Fruit fly (Drosophila melanogaster) whole organism, embryonic: ENCODE data around the gene Ns4.
A peak's percentile ranks its signal among the peaks of the same experiment; 100 is the strongest.

Experiments
- B-H1 ChIP-seq: fragments of 200-800 bp; sonication (Bioruptor generic); IDR thresholded peaks from 3 replicates; pipeline ENCODE4 v1.3.6; 2022; ENCODE audit warnings: missing biosample characterization, missing genetic modification characterization
- Blimp-1 ChIP-seq: fragments of 200-800 bp; sonication (Bioruptor generic); optimal IDR thresholded peaks from 3 replicates; lab custom pipeline; 2018; ENCODE audit warnings: missing biosample characterization, missing genetic modification characterization, mild to moderate bottlenecking, moderate library complexity, missing genetic modification reagents
- CG13775 ChIP-seq: fragments of 200-800 bp; sonication (Bioruptor generic); optimal IDR thresholded peaks from 3 replicates; lab custom pipeline; 2017; ENCODE audit warnings: missing biosample characterization, mild to moderate bottlenecking, missing genetic modification characterization
- CG15073 ChIP-seq: fragments of 200-800 bp; sonication (Bioruptor generic); optimal IDR thresholded peaks from 2 replicates; lab custom pipeline; 2016; ENCODE audit warnings: missing biosample characterization, missing genetic modification characterization
- CG1529 ChIP-seq: fragments of 200-800 bp; sonication (Bioruptor generic); optimal IDR thresholded peaks from 3 replicates; lab custom pipeline; 2018; ENCODE audit warnings: missing biosample characterization, missing genetic modification characterization
- CG1602 ChIP-seq: fragments of 200-800 bp; sonication (Bioruptor generic); optimal IDR thresholded peaks from 3 replicates; lab custom pipeline; 2016; ENCODE audit warnings: missing biosample characterization, missing genetic modification characterization
- CG17186 ChIP-seq: fragments of 200-800 bp; sonication (Bioruptor generic); optimal IDR thresholded peaks from 3 replicates; lab custom pipeline; 2017; ENCODE audit warnings: missing biosample characterization, missing genetic modification reagents, missing genetic modification characterization
- CG17568 ChIP-seq: fragments of 200-800 bp; sonication (Bioruptor generic); optimal IDR thresholded peaks from 2 replicates; lab custom pipeline; 2018; ENCODE audit warnings: missing biosample characterization, mild to moderate bottlenecking, missing genetic modification characterization, moderate library complexity
- CG3163 ChIP-seq: fragments of 200-800 bp; sonication (Bioruptor generic); optimal IDR thresholded peaks from 3 replicates; lab custom pipeline; 2016; ENCODE audit warnings: missing biosample characterization, missing genetic modification characterization
- CG32767 ChIP-seq: fragments of 200-800 bp; sonication (Bioruptor generic); IDR thresholded peaks from 2 replicates; pipeline ENCODE4 v1.3.6; 2022; ENCODE audit warnings: missing biosample characterization, missing genetic modification characterization
- CG3847 ChIP-seq: fragments of 200-800 bp; sonication (Bioruptor generic); IDR thresholded peaks from 2 replicates; pipeline ENCODE4 v1.3.6; 2022; ENCODE audit warnings: missing biosample characterization, missing genetic modification characterization
- CG4282 ChIP-seq: fragments of 200-800 bp; sonication (Bioruptor generic); optimal IDR thresholded peaks from 2 replicates; lab custom pipeline; 2016; ENCODE audit warnings: missing biosample characterization, missing genetic modification characterization
- CG4360 ChIP-seq: fragments of 200-800 bp; sonication (Bioruptor generic); IDR thresholded peaks from 2 replicates; pipeline ENCODE4 v1.3.6; 2022; ENCODE audit warnings: missing biosample characterization, missing genetic modification characterization
- CG7987 ChIP-seq: fragments of 200-800 bp; sonication (Bioruptor generic); optimal IDR thresholded peaks from 2 replicates; lab custom pipeline; 2018; ENCODE audit warnings: missing biosample characterization, mild to moderate bottlenecking, missing genetic modification characterization, moderate library complexity
- CG8290 ChIP-seq, 3 experiments: fragments of 200-800 bp; sonication (Bioruptor generic); optimal IDR thresholded peaks; 2 replicates each; lab custom pipeline; 2016 to 2019; ENCODE audit warnings: missing biosample characterization in 3 of 3, missing genetic modification characterization in 3 of 3, mild to moderate bottlenecking in 2 of 3, moderate library complexity in 1 of 3
- CG8388 ChIP-seq: fragments of 200-800 bp; sonication (Bioruptor generic); optimal IDR thresholded peaks from 2 replicates; lab custom pipeline; 2019; ENCODE audit warnings: missing biosample characterization, mild to moderate bottlenecking, missing genetic modification characterization, moderate library complexity
- CG8924 ChIP-seq: fragments of 200-800 bp; optimal IDR thresholded peaks from 3 replicates; lab custom pipeline; 2019; ENCODE audit warnings: missing biosample characterization, mild to moderate bottlenecking, missing genetic modification characterization, moderate library complexity
- Dll ChIP-seq: fragments of 200-800 bp; sonication (Bioruptor generic); IDR thresholded peaks from 4 replicates; pipeline ENCODE4 v1.3.6; 2022; ENCODE audit warnings: missing biosample characterization, missing genetic modification characterization; ENCODE audit not compliant: partially characterized antibody
- Doc3 ChIP-seq: fragments of 200-800 bp; sonication (Bioruptor generic); IDR thresholded peaks from 3 replicates; pipeline ENCODE4 v1.3.6; 2022; ENCODE audit warnings: missing biosample characterization, missing genetic modification characterization; ENCODE audit not compliant: partially characterized antibody
- H15 ChIP-seq: fragments of 200-800 bp; sonication (Bioruptor generic); IDR thresholded peaks from 3 replicates; pipeline ENCODE4 v1.3.6; 2022; ENCODE audit warnings: missing biosample characterization, missing genetic modification characterization
- Hmr ChIP-seq: fragments of 200-800 bp; sonication (Bioruptor generic); optimal IDR thresholded peaks from 3 replicates; lab custom pipeline; 2017; ENCODE audit warnings: mild to moderate bottlenecking, missing biosample characterization, missing genetic modification reagents, missing genetic modification characterization
- Hr39 ChIP-seq: fragments of >200 bp; optimal IDR thresholded peaks from 2 replicates; lab custom pipeline; 2017
- Hr78 ChIP-seq, 2 experiments: fragments of 200-800 bp in 1 of 2; fragments of >200 bp in 1 of 2; sonication (Bioruptor generic) in 1 of 2; optimal IDR thresholded peaks; 2 replicates each; lab custom pipeline; 2017 to 2019; ENCODE audit warnings: missing biosample characterization in 2 of 2, missing genetic modification characterization in 2 of 2, mild to moderate bottlenecking in 1 of 2, moderate library complexity in 1 of 2
- Mrtf ChIP-seq: fragments of 200-800 bp; sonication (Bioruptor generic); IDR thresholded peaks from 3 replicates; pipeline ENCODE4 v1.3.6; 2022; ENCODE audit warnings: missing biosample characterization, missing genetic modification characterization
- Opbp ChIP-seq: fragments of 200-800 bp; sonication (Bioruptor generic); IDR thresholded peaks from 3 replicates; pipeline ENCODE4 v1.3.6; 2022; ENCODE audit warnings: missing biosample characterization, missing genetic modification characterization; ENCODE audit not compliant: partially characterized antibody
- Ravus ChIP-seq: fragments of 200-800 bp; sonication (Bioruptor generic); IDR thresholded peaks from 2 replicates; pipeline ENCODE4 v1.3.6; 2022; ENCODE audit warnings: missing biosample characterization, missing genetic modification characterization
- Stat92E ChIP-seq, 3 experiments: fragments of >200 bp in 2 of 3; fragments of 200-800 bp in 1 of 3; sonication (Bioruptor generic) in 1 of 3; optimal IDR thresholded peaks; 2 replicates each; lab custom pipeline; 2017 to 2019; ENCODE audit warnings: missing biosample characterization in 3 of 3, missing genetic modification characterization in 3 of 3, mild to moderate bottlenecking in 1 of 3, moderate library complexity in 1 of 3
- YL-1 ChIP-seq: fragments of 200-800 bp; sonication (Bioruptor generic); optimal IDR thresholded peaks from 3 replicates; lab custom pipeline; 2017; ENCODE audit warnings: missing biosample characterization, mild to moderate bottlenecking, missing genetic modification characterization
- ase ChIP-seq: fragments of 200-800 bp; sonication (Bioruptor generic); IDR thresholded peaks from 3 replicates; pipeline ENCODE4 v1.3.6; 2022; ENCODE audit warnings: missing biosample characterization, missing genetic modification characterization
- ash1 ChIP-seq: fragments of 200-800 bp; sonication (Bioruptor generic); optimal IDR thresholded peaks from 2 replicates; lab custom pipeline; 2018; ENCODE audit warnings: missing biosample characterization, mild to moderate bottlenecking, missing genetic modification characterization
- fd96Cb ChIP-seq: fragments of 200-800 bp; sonication (Bioruptor generic); optimal IDR thresholded peaks from 2 replicates; lab custom pipeline; 2018; ENCODE audit warnings: missing biosample characterization, mild to moderate bottlenecking, missing genetic modification characterization, moderate library complexity
- grau ChIP-seq: fragments of 200-800 bp; optimal IDR thresholded peaks from 3 replicates; lab custom pipeline; 2019; ENCODE audit warnings: missing biosample characterization, mild to moderate bottlenecking, missing genetic modification characterization, moderate library complexity
- gsb ChIP-seq: fragments of 200-800 bp; sonication (Bioruptor generic); IDR thresholded peaks from 2 replicates; pipeline ENCODE4 v1.3.6; 2022; ENCODE audit warnings: missing biosample characterization, missing genetic modification characterization
- lab ChIP-seq: fragments of 200-800 bp; sonication (Bioruptor generic); optimal IDR thresholded peaks from 3 replicates; lab custom pipeline; 2017; ENCODE audit warnings: missing biosample characterization, missing genetic modification characterization, mild to moderate bottlenecking, moderate library complexity, missing genetic modification reagents
- lmd ChIP-seq: fragments of 200-800 bp; sonication (Bioruptor generic); IDR thresholded peaks from 2 replicates; pipeline ENCODE4 v1.3.6; 2022; ENCODE audit warnings: missing biosample characterization, missing genetic modification characterization
- luna ChIP-seq: fragments of 200-800 bp; sonication (Bioruptor generic); optimal IDR thresholded peaks from 2 replicates; lab custom pipeline; 2016; ENCODE audit warnings: missing biosample characterization, missing genetic modification characterization
- mam ChIP-seq: fragments of 200-800 bp; sonication (Bioruptor generic); optimal IDR thresholded peaks from 3 replicates; lab custom pipeline; 2016; ENCODE audit warnings: missing biosample characterization, missing genetic modification characterization
- nmo ChIP-seq: fragments of 200-800 bp; sonication (Bioruptor generic); optimal IDR thresholded peaks from 2 replicates; lab custom pipeline; 2018; ENCODE audit warnings: missing biosample characterization, mild to moderate bottlenecking, missing genetic modification characterization, moderate library complexity
- oc ChIP-seq: fragments of 200-800 bp; sonication (Bioruptor generic); optimal IDR thresholded peaks from 2 replicates; lab custom pipeline; 2018; ENCODE audit warnings: missing biosample characterization, mild to moderate bottlenecking, missing genetic modification characterization, moderate library complexity
- peb ChIP-seq: fragments of 200-800 bp; sonication (Bioruptor generic); IDR thresholded peaks from 2 replicates; pipeline ENCODE4 v1.3.6; 2022; ENCODE audit warnings: missing biosample characterization, missing genetic modification characterization
- pita ChIP-seq: fragments of 200-800 bp; sonication (Bioruptor generic); optimal IDR thresholded peaks from 2 replicates; lab custom pipeline; 2017; ENCODE audit warnings: missing biosample characterization, mild to moderate bottlenecking, missing genetic modification characterization
- rib ChIP-seq: fragments of 200-800 bp; sonication (Bioruptor generic); IDR thresholded peaks from 2 replicates; pipeline ENCODE4 v1.3.6; 2022; ENCODE audit warnings: missing biosample characterization, missing genetic modification characterization
- schlank ChIP-seq: fragments of 200-800 bp; sonication (Bioruptor generic); optimal IDR thresholded peaks from 2 replicates; lab custom pipeline; 2018; ENCODE audit warnings: missing biosample characterization, mild to moderate bottlenecking, missing genetic modification characterization
- sim ChIP-seq: fragments of 200-800 bp; sonication (Bioruptor generic); IDR thresholded peaks from 2 replicates; pipeline ENCODE4 v1.3.6; 2022; ENCODE audit warnings: missing biosample characterization, missing genetic modification characterization
- wor ChIP-seq: fragments of 200-800 bp; sonication (Bioruptor generic); IDR thresholded peaks from 2 replicates; pipeline ENCODE4 v1.3.6; 2022; ENCODE audit warnings: missing biosample characterization, missing genetic modification characterization
- z ChIP-seq: fragments of 200-800 bp; sonication (Bioruptor generic); IDR thresholded peaks from 3 replicates; pipeline ENCODE4 v1.3.6; 2022; ENCODE audit warnings: missing biosample characterization, missing genetic modification characterization
- zf30C ChIP-seq: fragments of 200-800 bp; sonication (Bioruptor generic); optimal IDR thresholded peaks from 3 replicates; lab custom pipeline; 2018; ENCODE audit warnings: missing biosample characterization, mild to moderate bottlenecking, missing genetic modification characterization

Ns4 gene

dm6 chr2L:20799991-20800897 is 48.0 kb downstream of the Ns4 start (continued):
- TF ChIP-seq oc (peak; percentile 18), zf30C (GFP tag; lab: Kevin White, UChicago) (no peak), Ravus (GFP tag; lab: Robert Waterston, UW) (no peak), CG8290 (GFP tag; optimal IDR thresholded peaks at IDR 0.05; lab: Kevin White, UChicago) (no peak), CG8290 (tag; optimal IDR thresholded peaks at IDR 0.05; lab: Kevin White, UChicago) (peak in 1 of 2 experiments; percentile 96), CG15073 (GFP tag; lab: Kevin White, UChicago) (no peak), Dll (GFP tag; lab: Robert Waterston, UW) (no peak), CG13775 (GFP tag; lab: Kevin White, UChicago) (peak; percentile 67), Mrtf (GFP tag; lab: Robert Waterston, UW) (peak; percentile 69; the same call in 2 of the 3 replicates), z (GFP tag; lab: Robert Waterston, UW) (peak; percentile 86), schlank (tag; lab: Kevin White, UChicago) (peak; percentile 83), CG32767 (peak; percentile 60; the same call in 1 of the 2 replicates), ash1 (peak; percentile 58), fd96Cb (tag; lab: Kevin White, UChicago) (peak; percentile 25), gsb (GFP tag; lab: Robert Waterston, UW) (peak; percentile 47; the same call in 1 of the 2 replicates), Blimp-1 (GFP tag; lab: Kevin White, UChicago) (peak; percentile 45), CG4282 (peak; percentile 40), H15 (GFP tag; lab: Robert Waterston, UW) (peak; percentile 63; the same call in 2 of the 3 replicates), grau (peak; percentile 97), CG7987 (GFP tag; lab: Kevin White, UChicago) (peak; percentile 53), luna (GFP tag; lab: Kevin White, UChicago) (peak; percentile 62), Hr78 (GFP tag; optimal IDR thresholded peaks at IDR 0.05; lab: Kevin White, UChicago) (no peak), Hmr (GFP tag; lab: Kevin White, UChicago) (peak; percentile 92), CG1602 (GFP tag; lab: Kevin White, UChicago) (peak; percentile 61), CG3847 (GFP tag; lab: Robert Waterston, UW) (peak; percentile 79), YL-1 (GFP tag; lab: Kevin White, UChicago) (no peak), pita (no peak), Doc3 (GFP tag; lab: Robert Waterston, UW) (no peak), rib (GFP tag; lab: Robert Waterston, UW) (peak; percentile 75), wor (0 out of 2 replicates have a peak, but pooled peaks have one; percentile 21), nmo (GFP tag; lab: Kevin White, UChicago) (peak; percentile 67), mam (GFP tag; lab: Kevin White, UChicago) (peak; percentile 89), CG3163 (peak; percentile 34), ase (GFP tag; lab: Robert Waterston, UW) (peak; percentile 47; the same call in 1 of the 3 replicates), CG17186 (no peak), CG1529 (GFP tag; lab: Kevin White, UChicago) (peak; percentile 16), Hr39 (lab: Kevin White, UChicago) (no peak), Opbp (GFP tag; lab: Robert Waterston, UW) (no peak), CG17568 (GFP tag; lab: Kevin White, UChicago) (peak; percentile 46), peb (GFP tag; lab: Robert Waterston, UW) (0 out of 2 replicates have a peak, but pooled peaks have one; percentile 18), sim (GFP tag; lab: Robert Waterston, UW) (no peak; the same call in 1 of the 2 replicates), lmd (GFP tag; lab: Robert Waterston, UW) (peak; percentile 79), CG4360 (peak; percentile 51; the same call in 1 of the 2 replicates), CG8924 (tag; lab: Kevin White, UChicago) (peak; percentile 78), CG8388 (peak; percentile 36), lab (peak; percentile 92), B-H1 (no peak), Stat92E (GFP tag; optimal IDR thresholded peaks at IDR 0.05; lab: Kevin White, UChicago) (no peak)
